Worm (Caenorhabditis elegans): ENCODE data around the gene pis-1.
"Not testable (repeated sequence)": the region's sequence is repeated elsewhere in the genome, so short reads cannot be mapped to it uniquely, and the experiment has no call there.

Gene pis-1

DNA sequence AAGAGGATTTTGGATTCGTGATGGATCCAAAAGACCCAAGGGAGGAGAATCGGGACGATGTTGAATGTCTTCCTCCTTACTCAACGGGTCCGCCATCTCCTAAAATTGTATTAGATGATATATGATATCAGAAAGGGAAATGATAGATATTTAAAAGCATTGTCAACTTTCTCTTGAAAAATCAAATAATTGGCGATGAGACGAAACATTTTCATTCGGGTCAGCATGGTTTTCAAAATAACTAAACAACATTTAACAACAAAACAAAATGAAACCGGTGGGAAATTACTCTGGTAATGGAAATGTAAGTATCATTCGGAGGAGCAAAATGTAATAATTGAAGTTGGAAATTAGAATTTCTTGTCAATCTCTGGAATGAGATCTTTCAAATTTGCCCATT is at the start of gene pis-1:
Gene pis-1 (minus strand): TSS at position 101 of the 400 bp plus-strand sequence.
- TF ChIP-seq lsl-1 (GFP tag; optimal IDR thresholded peaks at IDR 0.05) = no peak
- no peak for TF ChIP-seq B0019.2 (GFP tag; conservative IDR thresholded peaks at IDR 0.05)
- no peak for TF ChIP-seq die-1 (tag; optimal IDR thresholded peaks at IDR 0.05)
- TF ChIP-seq hmg-1.2 (GFP tag; IDR thresholded peaks at IDR 0.05) = peak; percentile 8; the same call in 1 of the 2 replicates
- TF ChIP-seq K11D2.4 (GFP tag; IDR thresholded peaks at IDR 0.05) = no peak

DNA sequence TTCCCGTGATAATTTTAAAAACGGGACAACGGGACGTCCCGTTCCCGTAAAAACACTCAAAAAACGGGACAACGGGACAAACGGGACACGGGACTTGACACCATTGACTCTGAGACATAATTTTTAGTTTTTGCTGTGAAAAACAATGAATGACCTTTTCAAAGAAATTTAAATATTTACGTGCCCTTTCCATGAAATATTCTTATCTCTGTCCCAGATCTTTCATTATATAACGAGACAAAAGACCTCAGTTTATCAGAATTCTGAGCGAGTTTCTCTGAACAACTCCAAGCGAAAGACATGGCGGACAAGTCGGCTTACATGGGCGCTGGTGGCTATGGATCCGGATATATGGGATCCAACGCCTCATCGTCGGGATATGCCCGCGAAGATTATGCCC is 47.4 kb upstream of the pis-1 start, which contains the start of gene nspd-2:
Gene nspd-2 (plus strand): TSS at position 301 of the 400 bp plus-strand sequence.
- TF ChIP-seq K12H6.12 (tag; optimal IDR thresholded peaks at IDR 0.05) = no peak
- no peak for TF ChIP-seq pha-4 (tag; optimal IDR thresholded peaks at IDR 0.05)
- TF ChIP-seq ztf-26 (tag; optimal IDR thresholded peaks at IDR 0.05) = no peak
- TF ChIP-seq cebp-1 (GFP tag; IDR thresholded peaks at IDR 0.05) = no peak
- TF ChIP-seq cebp-1 (tag; optimal IDR thresholded peaks at IDR 0.05) = no peak
- no peak for TF ChIP-seq repo-1 (tag; optimal IDR thresholded peaks at IDR 0.05)

DNA sequence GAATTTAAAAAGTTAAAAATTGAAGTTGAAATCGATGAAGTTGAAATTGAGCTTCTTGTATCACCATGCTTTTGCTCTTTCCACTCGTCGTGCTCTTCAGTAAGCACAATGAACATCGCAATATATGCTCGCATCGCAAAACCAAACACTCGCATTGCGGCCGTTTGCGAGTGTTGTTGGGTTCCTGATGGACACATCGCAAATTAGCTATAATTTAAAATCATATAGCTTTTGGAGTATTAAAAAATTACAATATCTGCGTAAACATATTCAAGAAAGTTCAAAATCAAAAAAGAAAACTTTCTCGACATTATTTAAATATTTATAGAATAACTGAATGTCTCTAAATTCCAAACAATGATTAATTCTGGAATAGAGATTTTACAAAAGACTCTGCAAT is 45.7 kb upstream of the pis-1 start, which contains the start of gene K07F5.17:
Gene K07F5.17 (plus strand): TSS at position 301 of the 400 bp plus-strand sequence.
- no peak for TF ChIP-seq cebp-2 (GFP tag; IDR thresholded peaks at IDR 0.05)
- no peak for TF ChIP-seq F55B11.4 (tag; optimal IDR thresholded peaks at IDR 0.05; ENCODE audit: borderline replicate concordance, insufficient read depth)
- TF ChIP-seq dox-1 (GFP tag; IDR thresholded peaks at IDR 0.05) = no peak
- no peak for TF ChIP-seq ceh-40 (GFP tag; IDR thresholded peaks at IDR 0.05)
- TF ChIP-seq egl-44 (GFP tag; IDR thresholded peaks at IDR 0.05) = no peak
- TF ChIP-seq lsl-1 (GFP tag; optimal IDR thresholded peaks at IDR 0.05) = no peak
- TF ChIP-seq nhr-80 (tag; optimal IDR thresholded peaks at IDR 0.05) = no peak
- no peak for TF ChIP-seq lin-40 (tag; optimal IDR thresholded peaks at IDR 0.05)
- no peak for TF ChIP-seq lin-26 (GFP tag; IDR thresholded peaks at IDR 0.05)
- no peak for TF ChIP-seq somi-1 (GFP tag; optimal IDR thresholded peaks at IDR 0.05)
- TF ChIP-seq gei-17 (GFP tag; optimal IDR thresholded peaks at IDR 0.05) = no peak

DNA sequence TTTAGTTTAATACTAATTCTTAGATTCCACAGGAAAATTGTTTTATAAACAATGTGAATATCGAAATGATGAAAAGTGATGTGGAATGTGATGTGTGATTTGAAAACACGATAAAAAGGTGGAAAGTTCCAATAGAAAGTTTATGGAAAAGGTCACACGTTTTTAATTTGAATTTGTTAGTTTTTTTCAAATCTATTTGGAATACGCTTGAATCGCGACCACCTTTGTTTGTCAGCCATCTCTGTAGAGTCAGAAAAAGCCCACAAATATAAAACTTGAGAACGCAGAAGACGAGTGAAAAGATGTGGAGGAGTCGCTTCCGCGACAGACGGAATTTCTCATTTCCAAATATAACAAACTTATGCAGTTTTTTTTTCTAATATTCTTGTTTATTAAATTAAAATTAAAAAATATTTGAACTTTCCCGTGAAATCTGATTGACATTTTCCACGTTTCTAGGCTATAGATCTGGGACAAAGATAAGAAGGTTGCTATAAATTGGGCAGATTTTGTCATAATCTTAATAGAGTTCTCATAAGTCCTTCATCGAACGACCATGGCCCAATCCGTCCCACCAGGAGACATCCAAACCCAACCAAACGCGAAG is 44.7 kb upstream of the pis-1 start, which contains the start of the genes kin-24 and msp-56:
Gene kin-24 (minus strand): TSS at position 101 of the 607 bp plus-strand sequence.
Gene msp-56 (plus strand): TSS at position 557 of the 607 bp plus-strand sequence.
- TF ChIP-seq hlh-26 (GFP tag; conservative IDR thresholded peaks at IDR 0.05) (no peak), ceh-40 (GFP tag; IDR thresholded peaks at IDR 0.05) (no peak), F55B11.4 (tag; optimal IDR thresholded peaks at IDR 0.05; ENCODE audit: borderline replicate concordance, insufficient read depth) (no peak), ztf-3 (GFP tag; optimal IDR thresholded peaks at IDR 0.05) (no peak), ceh-27 (GFP tag; optimal IDR thresholded peaks at IDR 0.05) (no peak), let-607 (tag; optimal IDR thresholded peaks at IDR 0.05) (no peak)

DNA sequence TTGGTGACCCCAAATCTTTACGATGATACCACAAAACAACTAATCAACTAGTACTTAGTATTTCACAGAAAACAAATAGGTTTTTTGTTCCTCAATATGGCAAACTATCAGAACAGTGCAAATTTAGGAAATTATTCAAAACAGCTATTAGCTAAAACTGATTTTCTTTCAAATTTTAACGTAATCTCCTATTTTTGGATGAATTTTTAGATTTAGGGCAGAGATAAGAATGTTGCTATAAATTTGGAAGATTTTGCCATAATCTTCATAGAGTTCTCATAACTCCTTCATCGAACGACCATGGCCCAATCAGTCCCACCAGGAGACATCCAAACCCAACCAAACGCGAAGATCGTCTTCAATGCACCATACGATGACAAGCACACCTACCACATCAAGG is 41.0 kb upstream of the pis-1 start, which contains the start of gene msp-10:
Gene msp-10 (plus strand): TSS at position 301 of the 400 bp plus-strand sequence.
- TF ChIP-seq bed-1 (GFP tag; IDR thresholded peaks at IDR 0.05); akir-1 (GFP tag; optimal IDR thresholded peaks at IDR 0.05); B0336.3 (GFP tag; IDR thresholded peaks at IDR 0.05): not testable (repeated sequence)

DNA sequence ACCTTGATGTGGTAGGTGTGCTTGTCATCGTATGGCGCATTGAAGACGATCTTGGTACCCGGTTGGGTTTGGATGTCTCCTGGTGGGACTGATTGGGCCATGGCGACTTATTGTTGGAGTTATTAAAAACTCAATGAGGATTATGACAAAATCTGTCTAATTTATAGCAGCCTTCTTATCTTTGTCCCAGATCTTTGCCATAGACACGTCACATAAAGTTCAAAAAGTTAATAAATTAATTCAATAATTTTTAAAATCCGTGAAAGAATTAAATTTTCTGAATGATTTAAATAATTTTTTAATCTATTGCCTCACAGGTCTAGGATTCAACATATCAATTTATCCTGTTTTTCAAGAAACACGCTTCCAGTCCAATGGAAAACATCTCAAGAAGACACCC is 39.9 kb upstream of the pis-1 start, which contains the start of gene msp-81:
Gene msp-81 (minus strand): TSS at position 101 of the 400 bp plus-strand sequence.
- TF ChIP-seq let-526 (GFP tag; IDR thresholded peaks at IDR 0.05) (no peak), nfya-1 (tag; optimal IDR thresholded peaks at IDR 0.05; ENCODE audit: borderline replicate concordance, insufficient read depth) (no peak), ceh-27 (GFP tag; optimal IDR thresholded peaks at IDR 0.05) (no peak), cebp-1 (GFP tag; IDR thresholded peaks at IDR 0.05) (no peak), cebp-1 (tag; optimal IDR thresholded peaks at IDR 0.05) (no peak), mxl-1 (tag; optimal IDR thresholded peaks at IDR 0.05) (no peak), madf-3 (GFP tag; IDR thresholded peaks at IDR 0.05) (no peak), repo-1 (tag; optimal IDR thresholded peaks at IDR 0.05) (no peak), pbrm-1 (GFP tag; IDR thresholded peaks at IDR 0.05) (no peak), unc-130 (GFP tag; optimal IDR thresholded peaks at IDR 0.05) (no peak), lin-35 (GFP tag; optimal IDR thresholded peaks at IDR 0.05) (no peak), K12H6.12 (tag; optimal IDR thresholded peaks at IDR 0.05) (no peak), madf-8 (GFP tag; conservative IDR thresholded peaks at IDR 0.05) (no peak), fkh-3 (tag; optimal IDR thresholded peaks at IDR 0.05) (no peak), K11D2.4 (GFP tag; IDR thresholded peaks at IDR 0.05) (no peak), ceh-58 (GFP tag; IDR thresholded peaks at IDR 0.05) (no peak)

All from whole organism, young adult.